Worm (Caenorhabditis elegans) whole organism, early embryonic: ENCODE results near the gene srx-18.

Experiments used
- F13C5.2 ChIP-seq: sonication (generic microtip); optimal IDR thresholded peaks from 2 replicates; lab custom pipeline; 2017; ENCODE audit warnings: mild to moderate bottlenecking, missing genetic modification characterization, inconsistent platforms, missing compliant biosample characterization
- pes-1 ChIP-seq: fragments of 200-800 bp; sonication (Bioruptor generic); IDR thresholded peaks from 2 replicates; pipeline ENCODE4 v1.3.6; 2022; ENCODE audit warnings: missing genetic modification reagents, missing genetic modification characterization, missing compliant biosample characterization

ce11 chrV:17780285-17780684 is 18.4 kb downstream of the srx-18 start:
- no peak for TF ChIP-seq pes-1 (GFP tag; lab: Robert Waterston, UW)
- no peak for TF ChIP-seq F13C5.2 (tag; lab: Kevin White, UChicago)
